Fruit fly (Drosophila melanogaster) whole organism, embryonic: Measurements from ENCODE around the gene CG1463.

ENCODE experiments used
- Antp ChIP-seq: fragments of 200-800 bp; sonication (Bioruptor generic); optimal IDR thresholded peaks from 3 replicates; lab custom pipeline; 2016; ENCODE audit warnings: missing biosample characterization, missing genetic modification characterization
- Awh ChIP-seq: fragments of 200-800 bp; sonication (Bioruptor generic); IDR thresholded peaks from 2 replicates; pipeline ENCODE4, ENCODE4 v1.3.6; 2022; ENCODE audit warnings: missing biosample characterization, missing genetic modification characterization
- CG11695 ChIP-seq: fragments of 200-800 bp; sonication (Bioruptor generic); IDR thresholded peaks from 3 replicates; pipeline ENCODE4 v1.3.6; 2022; ENCODE audit warnings: missing biosample characterization, missing genetic modification characterization
- CG12744 ChIP-seq: fragments of 200-800 bp; sonication (Bioruptor generic); optimal IDR thresholded peaks from 2 replicates; lab custom pipeline; 2016; ENCODE audit warnings: missing biosample characterization, missing genetic modification characterization
- CG12942 ChIP-seq: fragments of 200-800 bp; sonication (Bioruptor generic); optimal IDR thresholded peaks from 3 replicates; lab custom pipeline; 2016; ENCODE audit warnings: missing biosample characterization, missing genetic modification characterization
- CG13775 ChIP-seq: fragments of 200-800 bp; sonication (Bioruptor generic); optimal IDR thresholded peaks from 3 replicates; lab custom pipeline; 2017; ENCODE audit warnings: missing biosample characterization, mild to moderate bottlenecking, missing genetic modification characterization
- CG14710 ChIP-seq: fragments of 200-800 bp; sonication (Bioruptor generic); optimal IDR thresholded peaks from 3 replicates; lab custom pipeline; 2019; ENCODE audit warnings: missing biosample characterization, mild to moderate bottlenecking, missing genetic modification characterization, moderate library complexity
- CG17612 ChIP-seq: fragments of 200-800 bp; sonication (Bioruptor generic); IDR thresholded peaks from 2 replicates; pipeline ENCODE4 v1.3.6; 2022; ENCODE audit warnings: missing biosample characterization, missing genetic modification characterization
- CG17829 ChIP-seq: fragments of 200-800 bp; optimal IDR thresholded peaks from 2 replicates; lab custom pipeline; 2019; ENCODE audit warnings: missing biosample characterization, mild to moderate bottlenecking, missing genetic modification characterization, moderate library complexity
- CG18011 ChIP-seq: fragments of 200-800 bp; sonication (Bioruptor generic); optimal IDR thresholded peaks from 2 replicates; lab custom pipeline; 2017; ENCODE audit warnings: missing biosample characterization, missing genetic modification characterization, mild to moderate bottlenecking, moderate library complexity, missing genotype
- CG18619 ChIP-seq: fragments of 200-800 bp; sonication (Bioruptor generic); optimal IDR thresholded peaks from 3 replicates; lab custom pipeline; 2017; ENCODE audit warnings: missing biosample characterization, mild to moderate bottlenecking, missing genetic modification characterization
- CG2129 ChIP-seq: fragments of 200-800 bp; sonication (Bioruptor generic); IDR thresholded peaks from 2 replicates; pipeline ENCODE4 v1.3.6; 2022; ENCODE audit warnings: missing biosample characterization, missing genetic modification characterization; ENCODE audit not compliant: partially characterized antibody
- CG2199 ChIP-seq: fragments of 200-800 bp; sonication (Bioruptor generic); IDR thresholded peaks from 3 replicates; pipeline ENCODE4 v1.3.6; 2022; ENCODE audit warnings: missing biosample characterization, missing genetic modification characterization
- CG30431 ChIP-seq: fragments of 200-800 bp; sonication (Bioruptor generic); optimal IDR thresholded peaks from 2 replicates; lab custom pipeline; 2017; ENCODE audit warnings: missing biosample characterization, missing genetic modification characterization
- CG3407 ChIP-seq: fragments of 200-800 bp; sonication (Bioruptor generic); optimal IDR thresholded peaks from 2 replicates; lab custom pipeline; 2018; ENCODE audit warnings: missing biosample characterization, mild to moderate bottlenecking, missing genetic modification characterization
- CG34224 ChIP-seq: fragments of 200-800 bp; sonication (Bioruptor generic); IDR thresholded peaks from 3 replicates; pipeline ENCODE4 v1.3.6; 2022; ENCODE audit warnings: missing biosample characterization, missing genetic modification characterization; ENCODE audit not compliant: partially characterized antibody
- CG3847 ChIP-seq: fragments of 200-800 bp; sonication (Bioruptor generic); IDR thresholded peaks from 2 replicates; pipeline ENCODE4 v1.3.6; 2022; ENCODE audit warnings: missing biosample characterization, missing genetic modification characterization
- CG4328 ChIP-seq: fragments of 200-800 bp; sonication (Bioruptor generic); optimal IDR thresholded peaks from 3 replicates; lab custom pipeline; 2017; ENCODE audit warnings: missing biosample characterization, missing genetic modification reagents, missing genetic modification characterization
- CG6254 ChIP-seq: fragments of 200-800 bp; sonication (Bioruptor generic); optimal IDR thresholded peaks from 3 replicates; lab custom pipeline; 2017; ENCODE audit warnings: mild to moderate bottlenecking, missing biosample characterization, missing genetic modification reagents, missing genetic modification characterization
- CG7786 ChIP-seq: fragments of 200-800 bp; sonication (Bioruptor generic); optimal IDR thresholded peaks from 2 replicates; lab custom pipeline; 2016; ENCODE audit warnings: missing biosample characterization, missing genetic modification characterization
- CG8944 ChIP-seq: fragments of 200-800 bp; sonication (Bioruptor generic); optimal IDR thresholded peaks from 3 replicates; lab custom pipeline; 2016; ENCODE audit warnings: missing biosample characterization, missing genetic modification characterization
- CG9437 ChIP-seq: fragments of 200-800 bp; sonication (Bioruptor generic); optimal IDR thresholded peaks from 2 replicates; lab custom pipeline; 2018; ENCODE audit warnings: missing biosample characterization, mild to moderate bottlenecking, missing genetic modification characterization
- Dek ChIP-seq: fragments of 200-800 bp; sonication (Bioruptor generic); optimal IDR thresholded peaks from 3 replicates; lab custom pipeline; 2019; ENCODE audit warnings: missing biosample characterization, mild to moderate bottlenecking, missing genetic modification characterization, moderate library complexity
- Dfd ChIP-seq, 2 experiments: fragments of >200 bp; optimal IDR thresholded peaks; 2 replicates each; lab custom pipeline; 2017; ENCODE audit warnings: missing biosample characterization in 2 of 2, missing genetic modification characterization in 2 of 2
- Dip2 ChIP-seq: fragments of 200-800 bp; sonication (Bioruptor generic); IDR thresholded peaks from 2 replicates; pipeline ENCODE4 v1.3.6; 2022; ENCODE audit warnings: missing biosample characterization, missing genetic modification characterization
- H2.0 ChIP-seq: fragments of 200-800 bp; sonication (Bioruptor generic); IDR thresholded peaks from 2 replicates; pipeline ENCODE4 v1.3.6; 2022; ENCODE audit warnings: missing biosample characterization, missing genetic modification characterization
- HHEX ChIP-seq: fragments of 200-800 bp; sonication (Bioruptor generic); optimal IDR thresholded peaks from 3 replicates; lab custom pipeline; 2017; ENCODE audit warnings: missing biosample characterization, mild to moderate bottlenecking, missing genetic modification characterization, missing genetic modification reagents
- Mrtf ChIP-seq: fragments of 200-800 bp; sonication (Bioruptor generic); IDR thresholded peaks from 3 replicates; pipeline ENCODE4 v1.3.6; 2022; ENCODE audit warnings: missing biosample characterization, missing genetic modification characterization
- NfI ChIP-seq: fragments of 200-800 bp; sonication (Bioruptor generic); optimal IDR thresholded peaks from 3 replicates; lab custom pipeline; 2018; ENCODE audit warnings: missing biosample characterization, mild to moderate bottlenecking, missing genetic modification characterization, moderate library complexity
- Oli ChIP-seq: fragments of 200-800 bp; sonication (Bioruptor generic); optimal IDR thresholded peaks from 2 replicates; lab custom pipeline; 2018; ENCODE audit warnings: missing biosample characterization, mild to moderate bottlenecking, missing genetic modification characterization, moderate library complexity
- Spps ChIP-seq: fragments of 200-800 bp; sonication (Bioruptor generic); optimal IDR thresholded peaks from 2 replicates; lab custom pipeline; 2018; ENCODE audit warnings: missing biosample characterization, mild to moderate bottlenecking, missing genetic modification characterization
- Ssrp ChIP-seq: fragments of 200-800 bp; sonication (Bioruptor generic); optimal IDR thresholded peaks from 2 replicates; lab custom pipeline; 2018; ENCODE audit warnings: missing biosample characterization, mild to moderate bottlenecking, missing genetic modification characterization, moderate library complexity
- Usf ChIP-seq: fragments of 200-800 bp; sonication (Bioruptor generic); optimal IDR thresholded peaks from 2 replicates; lab custom pipeline; 2017; ENCODE audit warnings: missing genotype, missing biosample characterization, missing genetic modification characterization
- al ChIP-seq: fragments of 200-800 bp; sonication (Bioruptor generic); IDR thresholded peaks from 2 replicates; pipeline ENCODE4 v1.3.6; 2022; ENCODE audit warnings: missing biosample characterization, missing genetic modification characterization
- ase ChIP-seq: fragments of 200-800 bp; sonication (Bioruptor generic); IDR thresholded peaks from 3 replicates; pipeline ENCODE4 v1.3.6; 2022; ENCODE audit warnings: missing biosample characterization, missing genetic modification characterization
- ato ChIP-seq: fragments of 200-800 bp; sonication (Bioruptor generic); IDR thresholded peaks from 2 replicates; pipeline ENCODE4 v1.3.6; 2022; ENCODE audit warnings: missing biosample characterization, missing genetic modification characterization; ENCODE audit not compliant: partially characterized antibody
- bigmax ChIP-seq: fragments of 200-800 bp; sonication (Bioruptor generic); optimal IDR thresholded peaks from 2 replicates; lab custom pipeline; 2018; ENCODE audit warnings: missing biosample characterization, mild to moderate bottlenecking, missing genetic modification characterization
- cwo ChIP-seq: fragments of 200-800 bp; sonication (Bioruptor generic); optimal IDR thresholded peaks from 3 replicates; lab custom pipeline; 2017; ENCODE audit warnings: missing biosample characterization, missing genetic modification characterization, mild to moderate bottlenecking, moderate library complexity, missing genetic modification reagents
- esg ChIP-seq: fragments of 200-800 bp; sonication (Bioruptor generic); conservative IDR thresholded peaks from 2 replicates; pipeline ENCODE4 v1.3.6; 2022; ENCODE audit warnings: missing biosample characterization, missing genetic modification characterization
- grn ChIP-seq: fragments of 200-800 bp; sonication (Bioruptor generic); optimal IDR thresholded peaks from 3 replicates; lab custom pipeline; 2017; ENCODE audit warnings: missing biosample characterization, missing genetic modification characterization
- ham ChIP-seq: fragments of 200-800 bp; sonication (Bioruptor generic); IDR thresholded peaks from 2 replicates; pipeline ENCODE4 v1.3.6; 2022; ENCODE audit warnings: missing biosample characterization, missing genetic modification characterization
- jumu ChIP-seq: fragments of 200-800 bp; sonication (Bioruptor generic); optimal IDR thresholded peaks from 3 replicates; lab custom pipeline; 2016; ENCODE audit warnings: missing biosample characterization, missing genetic modification characterization
- luna ChIP-seq: fragments of 200-800 bp; sonication (Bioruptor generic); optimal IDR thresholded peaks from 2 replicates; lab custom pipeline; 2016; ENCODE audit warnings: missing biosample characterization, missing genetic modification characterization
- nerfin-2 ChIP-seq: fragments of 200-800 bp; sonication (Bioruptor generic); IDR thresholded peaks from 2 replicates; pipeline ENCODE4 v1.3.6; 2022; ENCODE audit warnings: missing biosample characterization, missing genetic modification characterization; ENCODE audit not compliant: partially characterized antibody
- slou ChIP-seq: fragments of 200-800 bp; sonication (Bioruptor generic); optimal IDR thresholded peaks from 3 replicates; lab custom pipeline; 2016; ENCODE audit warnings: missing biosample characterization, missing genetic modification characterization
- sna ChIP-seq: fragments of 200-800 bp; sonication (Bioruptor generic); IDR thresholded peaks from 2 replicates; pipeline ENCODE4 v1.3.6; 2022; ENCODE audit warnings: missing biosample characterization, missing genetic modification characterization; ENCODE audit not compliant: partially characterized antibody
- stwl ChIP-seq: fragments of 200-800 bp; sonication (Bioruptor generic); optimal IDR thresholded peaks from 3 replicates; lab custom pipeline; 2018; ENCODE audit warnings: missing biosample characterization, mild to moderate bottlenecking, missing genetic modification characterization, moderate library complexity
- tio ChIP-seq: fragments of 200-800 bp; sonication (Bioruptor generic); optimal IDR thresholded peaks from 2 replicates; lab custom pipeline; 2017; ENCODE audit warnings: missing biosample characterization, missing genetic modification characterization, inconsistent platforms
- zen ChIP-seq: fragments of 200-800 bp; sonication (Bioruptor generic); optimal IDR thresholded peaks from 3 replicates; lab custom pipeline; 2018; ENCODE audit warnings: missing biosample characterization, mild to moderate bottlenecking, missing genetic modification characterization, moderate library complexity
- zen2 ChIP-seq: fragments of 200-800 bp; sonication (Bioruptor generic); IDR thresholded peaks from 3 replicates; pipeline ENCODE4 v1.3.6; 2022; ENCODE audit warnings: missing biosample characterization, missing genetic modification characterization; ENCODE audit not compliant: partially characterized antibody

CG1463 gene

dm6 chrX:12567663-12568062 lies 43.8 kb downstream of the CG1463 start (continued):
- TF ChIP-seq CG2199, result no peak
- TF ChIP-seq CG2129 (GFP tag; lab: Robert Waterston, UW), result no peak
- peak; percentile 85 for TF ChIP-seq NfI (GFP tag; lab: Kevin White, UChicago)
- no peak for TF ChIP-seq CG12744 (GFP tag; lab: Kevin White, UChicago)
- no peak for TF ChIP-seq zen
- no peak for TF ChIP-seq Spps (tag; lab: Kevin White, UChicago)
- TF ChIP-seq luna, result no peak
- TF ChIP-seq bigmax (GFP tag; lab: Kevin White, UChicago), result no peak
- peak; percentile 34 for TF ChIP-seq CG18011 (GFP tag; lab: Kevin White, UChicago)
- TF ChIP-seq slou (GFP tag; lab: Kevin White, UChicago), result peak; percentile 55
- TF ChIP-seq ham (GFP tag; lab: Robert Waterston, UW), result peak; percentile 33; the same call in 1 of the 2 replicates
- TF ChIP-seq CG18619 (GFP tag; lab: Kevin White, UChicago), result peak; percentile 75
- TF ChIP-seq Dek (tag; lab: Kevin White, UChicago), result peak; percentile 90
- peak; percentile 86 for TF ChIP-seq cwo (GFP tag; lab: Kevin White, UChicago)
- TF ChIP-seq sna, result no peak
- TF ChIP-seq CG34224 (GFP tag; lab: Robert Waterston, UW), result no peak
- peak; percentile 84 for TF ChIP-seq CG3847 (GFP tag; lab: Robert Waterston, UW)
- TF ChIP-seq ato (GFP tag; lab: Robert Waterston, UW), result no peak
- no peak for TF ChIP-seq grn
- TF ChIP-seq CG13775 (GFP tag; lab: Kevin White, UChicago), result peak; percentile 60
- TF ChIP-seq CG7786, result no peak
- TF ChIP-seq Oli (tag; lab: Kevin White, UChicago), result peak; percentile 76
- TF ChIP-seq al (GFP tag; lab: Robert Waterston, UW), result peak; percentile 64; the same call in 1 of the 2 replicates
- peak; percentile 33 for TF ChIP-seq CG6254 (GFP tag; lab: Kevin White, UChicago)
- peak; percentile 81 for TF ChIP-seq CG11695 (GFP tag; lab: Robert Waterston, UW)
- TF ChIP-seq CG3407 (GFP tag; lab: Kevin White, UChicago), result peak; percentile 44
- no peak for TF ChIP-seq Dip2
- TF ChIP-seq CG4328 (GFP tag; lab: Kevin White, UChicago), result peak; percentile 75
- TF ChIP-seq zen2, result no peak
- no peak for TF ChIP-seq CG8944
- TF ChIP-seq tio (GFP tag; lab: Kevin White, UChicago), result peak; percentile 49
- TF ChIP-seq Ssrp, result peak; percentile 62
- TF ChIP-seq stwl (tag; lab: Kevin White, UChicago), result no peak
- peak; percentile 48 for TF ChIP-seq CG14710
- TF ChIP-seq CG30431, result peak; percentile 27
- TF ChIP-seq H2.0 (GFP tag; lab: Robert Waterston, UW), result peak; percentile 62
- TF ChIP-seq ase (GFP tag; lab: Robert Waterston, UW), result no peak; the same call in 2 of the 3 replicates
- 0 out of 3 replicates have a peak, but pooled peaks have one; percentile 11 for TF ChIP-seq Mrtf
- no peak for TF ChIP-seq Dfd (GFP tag; optimal IDR thresholded peaks at IDR 0.05; lab: Kevin White, UChicago)
- peak; percentile 73 for TF ChIP-seq esg (GFP tag; lab: Robert Waterston, UW)
- no peak for TF ChIP-seq Antp (GFP tag; lab: Kevin White, UChicago)
- TF ChIP-seq HHEX (GFP tag; lab: Kevin White, UChicago), result peak; percentile 81
- TF ChIP-seq CG9437 (GFP tag; lab: Kevin White, UChicago), result peak; percentile 52
- TF ChIP-seq CG17829 (tag; lab: Kevin White, UChicago), result peak; percentile 76
- peak; percentile 56; the same call in 1 of the 2 replicates for TF ChIP-seq CG17612
- TF ChIP-seq jumu (GFP tag; lab: Kevin White, UChicago), result no peak
- TF ChIP-seq Awh (GFP tag; lab: Robert Waterston, UW), result peak; percentile 67
- no peak for TF ChIP-seq Usf (GFP tag; lab: Kevin White, UChicago)
- peak; percentile 46 for TF ChIP-seq CG12942 (GFP tag; lab: Kevin White, UChicago)
- TF ChIP-seq nerfin-2, result no peak
